Worm (Caenorhabditis elegans) whole organism, L1 larva: ENCODE data around the gene scl-1.
A peak's percentile ranks its signal among the peaks of the same experiment; 100 is the strongest.

ENCODE experiments used
- C16A3.4 ChIP-seq: fragments of 150-350 bp; optimal IDR thresholded peaks from 2 replicates; lab custom pipeline; 2014; ENCODE audit warnings: missing biosample characterization, missing genetic modification characterization
- C34B4.2 ChIP-seq: sonication (generic microtip); optimal IDR thresholded peaks from 2 replicates; lab custom pipeline; 2017; ENCODE audit warnings: mild to moderate bottlenecking, missing genetic modification characterization, missing compliant biosample characterization
- Y116A8C.19 ChIP-seq: sonication (generic microtip); optimal IDR thresholded peaks from 2 replicates; lab custom pipeline; 2016; ENCODE audit warnings: missing compliant biosample characterization, missing genetic modification characterization, borderline replicate concordance
- aha-1 ChIP-seq: fragments of 150-350 bp; optimal IDR thresholded peaks from 2 replicates; lab custom pipeline; 2014; ENCODE audit warnings: missing biosample characterization, missing genetic modification characterization
- alr-1 ChIP-seq: fragments of 200-800 bp; sonication (Bioruptor generic); optimal IDR thresholded peaks from 2 replicates; lab custom pipeline; 2018; ENCODE audit warnings: borderline replicate concordance, mild to moderate bottlenecking, missing genetic modification characterization, missing compliant biosample characterization
- aly-2 ChIP-seq: fragments of 150-350 bp; optimal IDR thresholded peaks from 2 replicates; lab custom pipeline; 2014; ENCODE audit warnings: missing biosample characterization, missing genetic modification characterization
- ama-1 ChIP-seq: fragments of 150-350 bp; optimal IDR thresholded peaks from 2 replicates; lab custom pipeline; 2014
- blmp-1 ChIP-seq: fragments of 150-350 bp; optimal IDR thresholded peaks from 2 replicates; lab custom pipeline; 2014; ENCODE audit warnings: missing biosample characterization, missing genetic modification characterization
- ceh-8 ChIP-seq: fragments of 200-800 bp; sonication (Bioruptor generic); optimal IDR thresholded peaks from 2 replicates; lab custom pipeline; 2018; ENCODE audit warnings: mild to moderate bottlenecking, missing genetic modification characterization, moderate library complexity, missing compliant biosample characterization
- ceh-88 ChIP-seq: fragments of 200-800 bp; sonication (Bioruptor generic); IDR thresholded peaks from 2 replicates; pipeline ENCODE4 v1.3.6; 2022; ENCODE audit warnings: missing genetic modification characterization, missing compliant biosample characterization
- ces-1 ChIP-seq: fragments of 150-350 bp; optimal IDR thresholded peaks from 2 replicates; lab custom pipeline; 2014; ENCODE audit warnings: missing biosample characterization, missing genetic modification reagents, missing genetic modification characterization
- dpl-1 ChIP-seq, 3 experiments: fragments of 150-350 bp in 2 of 3; sonication (generic microtip) in 1 of 3; optimal IDR thresholded peaks; 2 replicates each; lab custom pipeline; 2014 to 2017; ENCODE audit warnings: missing biosample characterization in 3 of 3, missing genetic modification characterization in 3 of 3, missing genetic modification reagents in 3 of 3
- dsc-1 ChIP-seq: sonication (generic microtip); optimal IDR thresholded peaks from 2 replicates; lab custom pipeline; 2016; ENCODE audit warnings: mild to moderate bottlenecking, missing genetic modification characterization, missing compliant biosample characterization
- efl-1 ChIP-seq, 4 experiments: fragments of 150-350 bp; optimal IDR thresholded peaks in 3 of 4; peaks in 1 of 4; 1 replicate in 1 of 4; 2 replicates in 3 of 4; lab custom pipeline; 2014; ENCODE audit warnings: missing biosample characterization in 2 of 4, missing genetic modification characterization in 2 of 4, missing genetic modification reagents in 2 of 4
- efl-3 ChIP-seq: fragments of 200-800 bp; sonication (Bioruptor generic); optimal IDR thresholded peaks from 2 replicates; lab custom pipeline; 2018; ENCODE audit warnings: mild to moderate bottlenecking, missing genetic modification characterization, missing compliant biosample characterization
- egl-13 ChIP-seq: sonication (generic microtip); optimal IDR thresholded peaks from 2 replicates; lab custom pipeline; 2016; ENCODE audit warnings: missing genotype, missing genetic modification reagents, missing genetic modification characterization, missing compliant biosample characterization
- elt-3 ChIP-seq, 6 experiments: fragments of 150-350 bp in 1 of 6; sonication (generic microtip); optimal IDR thresholded peaks; 2 replicates each; lab custom pipeline; 2017 to 2018; ENCODE audit warnings: missing biosample characterization in 6 of 6, missing genetic modification characterization in 6 of 6, inconsistent platforms in 1 of 6
- fkh-4 ChIP-seq: sonication (generic microtip); optimal IDR thresholded peaks from 2 replicates; lab custom pipeline; 2016; ENCODE audit warnings: missing compliant biosample characterization, missing genetic modification characterization, borderline replicate concordance
- grh-1 ChIP-seq: fragments of 200-800 bp; sonication (Bioruptor generic); IDR thresholded peaks from 2 replicates; pipeline ENCODE4 v1.3.6; 2022; ENCODE audit warnings: missing genetic modification reagents, missing genetic modification characterization, missing compliant biosample characterization
- hlh-17 ChIP-seq: fragments of 200-800 bp; sonication (Bioruptor generic); optimal IDR thresholded peaks from 2 replicates; lab custom pipeline; 2018; ENCODE audit warnings: missing genetic modification characterization, mild to moderate bottlenecking, missing compliant biosample characterization, moderate library complexity, borderline replicate concordance
- hlh-4 ChIP-seq: sonication (generic microtip); optimal IDR thresholded peaks from 2 replicates; lab custom pipeline; 2016; ENCODE audit warnings: mild to moderate bottlenecking, missing genetic modification characterization, missing compliant biosample characterization
- hpl-2 ChIP-seq: fragments of 150-350 bp; optimal IDR thresholded peaks from 2 replicates; lab custom pipeline; 2014; ENCODE audit warnings: missing biosample characterization, missing genetic modification reagents, missing genetic modification characterization
- irx-1 ChIP-seq: sonication (generic microtip); optimal IDR thresholded peaks from 2 replicates; lab custom pipeline; 2016; ENCODE audit warnings: missing genetic modification characterization, missing compliant biosample characterization
- isw-1 ChIP-seq: fragments of 200-800 bp; sonication (Bioruptor generic); IDR thresholded peaks from 2 replicates; pipeline ENCODE4 v1.3.6; 2022; ENCODE audit warnings: missing genetic modification characterization, missing compliant biosample characterization
- lin-14 ChIP-seq: fragments of 200-800 bp; sonication (Bioruptor generic); optimal IDR thresholded peaks from 2 replicates; lab custom pipeline; 2018; ENCODE audit warnings: mild to moderate bottlenecking, missing genetic modification characterization, moderate library complexity, missing compliant biosample characterization
- lin-35 ChIP-seq, 2 experiments: fragments of 150-350 bp; optimal IDR thresholded peaks; 2 replicates each; lab custom pipeline; 2014; ENCODE audit warnings: missing biosample characterization in 2 of 2, missing genetic modification characterization in 2 of 2, missing genetic modification reagents in 2 of 2
- lir-3 ChIP-seq: sonication (generic microtip); optimal IDR thresholded peaks from 2 replicates; lab custom pipeline; 2016; ENCODE audit warnings: mild to moderate bottlenecking, missing genetic modification characterization, moderate library complexity, missing compliant biosample characterization; ENCODE audit not compliant: poor library complexity
- mdl-1 ChIP-seq, 2 experiments: fragments of 150-350 bp; optimal IDR thresholded peaks; 2 replicates each; lab custom pipeline; 2014 to 2017; ENCODE audit warnings: missing biosample characterization in 2 of 2, missing genetic modification characterization in 2 of 2, inconsistent platforms in 1 of 2
- mep-1 ChIP-seq: fragments of 150-350 bp; optimal IDR thresholded peaks from 2 replicates; lab custom pipeline; 2014; ENCODE audit warnings: missing biosample characterization, missing genetic modification characterization
- nhr-11 ChIP-seq: fragments of 150-350 bp; optimal IDR thresholded peaks from 2 replicates; lab custom pipeline; 2014; ENCODE audit warnings: missing biosample characterization, missing genetic modification characterization
- nhr-19 ChIP-seq: fragments of 200-800 bp; sonication (Bioruptor generic); conservative IDR thresholded peaks from 2 replicates; pipeline ENCODE4 v1.3.6; 2022; ENCODE audit warnings: missing genetic modification characterization, missing compliant biosample characterization
- nhr-237 ChIP-seq: fragments of 150-350 bp; optimal IDR thresholded peaks from 2 replicates; lab custom pipeline; 2014; ENCODE audit warnings: missing biosample characterization, missing genetic modification characterization
- nhr-47 ChIP-seq: sonication (generic microtip); optimal IDR thresholded peaks from 2 replicates; lab custom pipeline; 2016; ENCODE audit warnings: mild to moderate bottlenecking, missing genetic modification characterization, moderate library complexity, missing compliant biosample characterization
- nhr-85 ChIP-seq: sonication (generic microtip); peaks from one replicate; lab custom pipeline; 2016; ENCODE audit warnings: missing genetic modification characterization, inconsistent platforms, missing compliant biosample characterization
- nhr-90 ChIP-seq: sonication (generic microtip); optimal IDR thresholded peaks from 2 replicates; lab custom pipeline; 2016; ENCODE audit warnings: mild to moderate bottlenecking, missing genetic modification characterization, missing compliant biosample characterization; ENCODE audit not compliant: poor library complexity
- pag-3 ChIP-seq: sonication (generic microtip); optimal IDR thresholded peaks from 2 replicates; lab custom pipeline; 2017; ENCODE audit warnings: missing genetic modification characterization, mild to moderate bottlenecking, missing compliant biosample characterization, antibody characterized with exemption, borderline replicate concordance; ENCODE audit not compliant: insufficient read depth
- rnt-1 ChIP-seq: sonication (generic microtip); optimal IDR thresholded peaks from 2 replicates; lab custom pipeline; 2016; ENCODE audit warnings: mild to moderate bottlenecking, missing genetic modification characterization, moderate library complexity, missing compliant biosample characterization
- sox-4 ChIP-seq: sonication (generic microtip); optimal IDR thresholded peaks from 2 replicates; lab custom pipeline; 2016; ENCODE audit warnings: missing genetic modification characterization, missing compliant biosample characterization
- sptf-1 ChIP-seq: fragments of 150-350 bp; optimal IDR thresholded peaks from 2 replicates; lab custom pipeline; 2014; ENCODE audit warnings: missing biosample characterization, missing genetic modification characterization
- unc-62 ChIP-seq: fragments of 150-350 bp; optimal IDR thresholded peaks from 2 replicates; lab custom pipeline; 2014; ENCODE audit warnings: missing biosample characterization, missing genetic modification reagents, missing genetic modification characterization
- unc-86 ChIP-seq: sonication (generic microtip); optimal IDR thresholded peaks from 2 replicates; lab custom pipeline; 2016; ENCODE audit warnings: missing genetic modification characterization, missing compliant biosample characterization
- unc-98 ChIP-seq: fragments of 200-800 bp; sonication (Bioruptor generic); IDR thresholded peaks from 2 replicates; pipeline ENCODE4 v1.3.6; 2022; ENCODE audit warnings: missing genetic modification characterization, missing compliant biosample characterization
- zip-4 ChIP-seq: fragments of 200-800 bp; sonication (Bioruptor generic); optimal IDR thresholded peaks from 2 replicates; lab custom pipeline; 2018; ENCODE audit warnings: mild to moderate bottlenecking, missing genetic modification characterization, moderate library complexity, missing compliant biosample characterization
- ztf-11 ChIP-seq, 2 experiments: sonication (generic microtip); optimal IDR thresholded peaks; 2 replicates each; lab custom pipeline; 2016 to 2017; ENCODE audit warnings: missing genetic modification characterization in 2 of 2, missing biosample characterization in 1 of 2, missing compliant biosample characterization in 1 of 2
- ztf-4 ChIP-seq: fragments of 150-350 bp; optimal IDR thresholded peaks from 2 replicates; lab custom pipeline; 2014; ENCODE audit warnings: missing biosample characterization, missing genetic modification characterization

Gene scl-1

DNA sequence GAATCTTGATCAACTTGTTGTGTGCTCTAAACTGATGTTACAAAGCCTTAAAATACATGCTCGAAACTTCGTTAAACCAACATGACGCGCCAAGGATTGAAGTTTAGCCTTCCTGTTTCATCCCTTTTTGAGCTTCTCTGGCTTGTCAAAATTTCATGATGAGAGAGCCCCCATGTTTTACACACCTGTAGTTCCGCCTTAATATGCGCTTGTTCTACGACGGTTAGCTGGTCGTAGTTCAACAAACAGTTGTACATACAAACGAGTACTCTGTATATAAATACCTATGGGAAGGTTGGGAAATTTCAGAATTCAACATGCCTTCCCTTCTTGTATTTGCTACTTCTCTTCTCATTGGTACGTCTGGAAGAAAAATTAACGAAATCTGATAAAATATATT is 12.3 kb downstream of the scl-1 start, which contains the start of gene scl-6:
Gene scl-6 (plus strand): TSS at position 301 of the 400 bp plus-strand sequence.
- TF ChIP-seq unc-62 (GFP tag; lab: Kevin White, UChicago) = no peak
- TF ChIP-seq hlh-17 = no peak
- TF ChIP-seq ceh-88 (GFP tag; lab: Robert Waterston, UW) = no peak
- TF ChIP-seq zip-4 (GFP tag; lab: Kevin White, UChicago) = no peak
- TF ChIP-seq efl-3 = no peak
- TF ChIP-seq egl-13 = no peak
- no peak for TF ChIP-seq lin-14 (GFP tag; lab: Kevin White, UChicago)
- no peak for TF ChIP-seq C34B4.2 (tag; lab: Kevin White, UChicago)
- no peak for TF ChIP-seq efl-1 (optimal IDR thresholded peaks at IDR 0.05; lab: Kevin White, UChicago)
- TF ChIP-seq efl-1 (GFP tag; optimal IDR thresholded peaks at IDR 0.05 in 1 of 2; lab: Kevin White, UChicago) = no peak
- TF ChIP-seq nhr-11 (tag; lab: Kevin White, UChicago) = no peak
- no peak for TF ChIP-seq irx-1
- TF ChIP-seq ama-1 (lab: Kevin White, UChicago) = no peak
- no peak for TF ChIP-seq ces-1
- no peak for TF ChIP-seq ztf-11 (tag; optimal IDR thresholded peaks at IDR 0.05; lab: Kevin White, UChicago)
- no peak for TF ChIP-seq hlh-4 (tag; lab: Kevin White, UChicago)
- TF ChIP-seq dsc-1 (tag; lab: Kevin White, UChicago) = no peak
- no peak for TF ChIP-seq unc-86 (tag; lab: Kevin White, UChicago)
- no peak for TF ChIP-seq mdl-1 (tag; optimal IDR thresholded peaks at IDR 0.05; lab: Kevin White, UChicago)
- TF ChIP-seq hpl-2 (GFP tag; lab: Kevin White, UChicago) = no peak

DNA sequence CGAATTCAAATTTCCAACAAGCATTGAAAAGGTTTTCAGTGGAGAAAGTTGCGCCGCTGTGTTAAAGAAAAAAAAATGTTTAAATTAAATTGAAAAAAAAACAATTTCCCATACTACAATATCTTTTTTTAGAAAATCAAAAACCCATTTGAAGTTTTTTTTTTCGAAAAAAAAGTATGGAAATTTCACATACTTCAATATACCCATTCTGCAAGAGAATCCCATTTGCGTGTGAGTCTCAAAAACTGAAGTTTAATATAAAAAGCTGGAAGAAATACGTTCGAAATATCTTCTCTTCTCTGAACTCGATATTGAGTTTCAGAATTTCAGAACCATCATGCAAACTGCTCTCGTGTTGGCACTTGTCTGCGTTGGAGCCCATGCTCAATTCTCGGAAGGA is 14.0 kb downstream of the scl-1 start, which contains the start of gene scl-7:
Gene scl-7 (plus strand): TSS at position 301 of the 400 bp plus-strand sequence.
- TF ChIP-seq unc-98 = no peak
- TF ChIP-seq ces-1 = no peak
- no peak for TF ChIP-seq zip-4 (GFP tag; lab: Kevin White, UChicago)
- TF ChIP-seq nhr-47 (tag; lab: Kevin White, UChicago) = no peak
- TF ChIP-seq mep-1 = no peak
- TF ChIP-seq rnt-1 = no peak
- no peak for TF ChIP-seq nhr-237 (tag; lab: Kevin White, UChicago)
- TF ChIP-seq ztf-4 (tag; lab: Kevin White, UChicago) = no peak
- TF ChIP-seq isw-1 (GFP tag; lab: Robert Waterston, UW) = no peak
- TF ChIP-seq aha-1 (tag; lab: Kevin White, UChicago) = no peak
- no peak for TF ChIP-seq fkh-4 (tag; lab: Kevin White, UChicago)
- TF ChIP-seq alr-1 = no peak
- TF ChIP-seq ceh-8 (GFP tag; lab: Kevin White, UChicago) = no peak
- TF ChIP-seq, all 84 proteins: peak for 0

DNA sequence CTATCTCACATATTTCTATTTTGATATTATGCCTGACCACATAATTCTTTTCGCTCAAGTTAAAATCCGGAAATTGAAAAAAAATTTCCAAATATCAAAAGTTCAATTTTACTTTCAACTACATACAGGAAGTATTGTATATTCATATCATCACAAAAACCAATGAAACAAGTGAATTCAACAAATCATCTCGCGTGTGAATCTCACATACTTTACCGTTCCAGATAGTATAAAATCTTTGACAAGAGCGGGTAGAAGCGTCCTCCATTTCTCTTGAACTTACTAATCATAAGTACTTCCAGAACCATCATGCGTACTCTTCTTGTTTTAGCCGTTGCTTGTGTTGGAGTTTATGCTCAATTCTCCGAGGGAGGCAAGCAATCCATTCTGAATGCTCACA is 15.3 kb downstream of the scl-1 start, which contains the start of gene scl-8:
Gene scl-8 (plus strand): TSS at position 301 of the 400 bp plus-strand sequence.
- TF ChIP-seq grh-1 (GFP tag; lab: Robert Waterston, UW) (no peak), C16A3.4 (tag; lab: Kevin White, UChicago) (no peak), irx-1 (no peak), pag-3 (tag; lab: Kevin White, UChicago) (no peak), unc-86 (tag; lab: Kevin White, UChicago) (no peak), sptf-1 (tag; lab: Kevin White, UChicago) (no peak)

DNA sequence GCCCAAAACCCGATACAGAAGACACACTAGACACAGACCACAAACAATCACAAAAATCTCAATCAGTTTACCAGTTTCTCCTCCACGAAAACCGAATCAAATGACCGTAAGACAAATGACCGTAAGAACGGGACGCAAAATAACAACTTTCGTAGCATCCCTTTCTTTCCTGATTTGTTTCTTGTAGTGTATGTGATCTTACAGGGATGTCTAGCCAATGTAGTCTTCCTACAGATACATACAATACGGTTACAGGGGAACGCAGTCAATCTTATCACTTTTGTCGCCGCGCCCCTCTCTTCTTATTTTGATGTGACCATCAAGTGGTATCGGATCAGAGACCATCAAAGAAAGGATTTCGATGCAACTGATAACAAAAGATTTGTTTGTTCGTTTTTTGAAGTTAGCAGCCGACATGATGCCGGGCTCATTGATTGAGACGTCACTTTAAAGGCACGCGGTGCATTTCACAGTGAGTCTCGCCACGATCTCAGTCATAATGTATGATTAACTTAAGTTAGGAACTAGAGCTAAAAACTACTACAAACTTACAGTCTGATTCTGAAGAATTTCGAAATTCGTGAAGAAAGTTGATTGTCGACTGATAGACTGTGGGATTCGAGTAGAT is 19.6 kb downstream of the scl-1 start:
- TF ChIP-seq blmp-1 (peak; percentile 69), sptf-1 (tag; lab: Kevin White, UChicago) (no peak), isw-1 (GFP tag; lab: Robert Waterston, UW) (no peak), lir-3 (tag; lab: Kevin White, UChicago) (no peak), sox-4 (tag; lab: Kevin White, UChicago) (no peak), grh-1 (GFP tag; lab: Robert Waterston, UW) (0 out of 2 replicates have a peak, but pooled peaks have one; percentile 8), aly-2 (tag; lab: Kevin White, UChicago) (no peak), dpl-1 (GFP tag; optimal IDR thresholded peaks at IDR 0.05; lab: Kevin White, UChicago) (peak in 1 of 3 experiments; percentile 3), nhr-19 (GFP tag; lab: Robert Waterston, UW) (peak; percentile 34; the same call in 1 of the 2 replicates), nhr-237 (tag; lab: Kevin White, UChicago) (no peak), lin-35 (GFP tag; optimal IDR thresholded peaks at IDR 0.05; lab: Kevin White, UChicago) (peak in 1 of 2 experiments; percentile 45), ztf-4 (tag; lab: Kevin White, UChicago) (peak; percentile 3), Y116A8C.19 (tag; lab: Kevin White, UChicago) (no peak), nhr-85 (peak; percentile 93), elt-3 (tag; optimal IDR thresholded peaks at IDR 0.05; lab: Kevin White, UChicago) (peak in 4 of 6 experiments; percentile 14 to 67 (median 36)), nhr-90 (peak; percentile 38)
